Fruit fly (Drosophila melanogaster): ENCODE results near the gene CG12480.

Gene CG12480

dm6 chrX:14218045-14218483 lies 48.7 kb downstream of the CG12480 start (continued):
- TF ChIP-seq CG17361 (GFP tag; IDR thresholded peaks at IDR 0.05) (peak; percentile 92), sc (optimal IDR thresholded peaks at IDR 0.05) (no peak), sc (GFP tag; optimal IDR thresholded peaks at IDR 0.05) (peak; percentile 67), toy (GFP tag; IDR thresholded peaks at IDR 0.05) (peak; percentile 69), E2f2 (GFP tag; IDR thresholded peaks at IDR 0.05) (peak; percentile 61), tap (tag; optimal IDR thresholded peaks at IDR 0.05) (peak; percentile 86), gfzf (GFP tag; optimal IDR thresholded peaks at IDR 0.05) (no peak), CG9876 (GFP tag; optimal IDR thresholded peaks at IDR 0.05) (peak; percentile 36), Dad (GFP tag; optimal IDR thresholded peaks at IDR 0.05) (peak; percentile 52), cg (GFP tag; optimal IDR thresholded peaks at IDR 0.05) (no peak), sr (GFP tag; IDR thresholded peaks at IDR 0.05) (no peak), CG42726 (GFP tag; IDR thresholded peaks at IDR 0.05; ENCODE audit: partially characterized antibody) (no peak), HLH54F (GFP tag; optimal IDR thresholded peaks at IDR 0.05) (peak; percentile 65), CG17568 (GFP tag; optimal IDR thresholded peaks at IDR 0.05) (peak; percentile 69), CHES-1-like (GFP tag; optimal IDR thresholded peaks at IDR 0.05) (peak; percentile 42), CG10959 (GFP tag; IDR thresholded peaks at IDR 0.05) (peak; percentile 76), BEAF-32 (GFP tag; optimal IDR thresholded peaks at IDR 0.05) (no peak), Hmr (GFP tag; optimal IDR thresholded peaks at IDR 0.05) (peak; percentile 92), Mrtf (GFP tag; IDR thresholded peaks at IDR 0.05) (peak; percentile 78), crp (GFP tag; optimal IDR thresholded peaks at IDR 0.05) (peak in 1 of 2 experiments; percentile 57), org-1 (GFP tag; optimal IDR thresholded peaks at IDR 0.05) (peak; percentile 84), vvl (GFP tag; IDR thresholded peaks at IDR 0.05) (peak; percentile 94), gem (tag; optimal IDR thresholded peaks at IDR 0.05) (peak; percentile 95), CoRest (tag; optimal IDR thresholded peaks at IDR 0.05) (peak; percentile 90), CG6791 (GFP tag; IDR thresholded peaks at IDR 0.05; ENCODE audit: partially characterized antibody) (no peak), dmrt99B (tag; optimal IDR thresholded peaks at IDR 0.05) (peak; percentile 92), B-H2 (GFP tag; optimal IDR thresholded peaks at IDR 0.05) (peak; percentile 0), CG17912 (GFP tag; optimal IDR thresholded peaks at IDR 0.05) (no peak), Camta (GFP tag; optimal IDR thresholded peaks at IDR 0.05) (peak; percentile 75), Ets65A (GFP tag) (peak; percentile 88), crc (GFP tag; optimal IDR thresholded peaks at IDR 0.05) (peak; percentile 69), Sox102F (GFP tag; optimal IDR thresholded peaks at IDR 0.05) (peak; percentile 92), cato (GFP tag; optimal IDR thresholded peaks at IDR 0.05; ENCODE audit: borderline replicate concordance) (peak; percentile 55), CG11093 (GFP tag; IDR thresholded peaks at IDR 0.05) (peak; percentile 70; the same call in 2 of the 3 replicates), CG6683 (GFP tag; optimal IDR thresholded peaks at IDR 0.05) (peak; percentile 79), Mes4 (GFP tag; optimal IDR thresholded peaks at IDR 0.05) (peak; percentile 55), her (GFP tag; optimal IDR thresholded peaks at IDR 0.05) (no peak), CG17328 (GFP tag; IDR thresholded peaks at IDR 0.05) (peak; percentile 91), trem (tag; optimal IDR thresholded peaks at IDR 0.05) (peak; percentile 82), MBD-R2 (GFP tag; IDR thresholded peaks at IDR 0.05) (peak; percentile 61; the same call in 1 of the 2 replicates), Nf-YC (tag; optimal IDR thresholded peaks at IDR 0.05) (peak; percentile 61), CG8388 (GFP tag; optimal IDR thresholded peaks at IDR 0.05) (peak; percentile 89), knrl (GFP tag; IDR thresholded peaks at IDR 0.05; ENCODE audit: partially characterized antibody) (no peak), CG7786 (GFP tag; optimal IDR thresholded peaks at IDR 0.05) (peak; percentile 59), CG14965 (GFP tag; optimal IDR thresholded peaks at IDR 0.05; ENCODE audit: borderline replicate concordance) (no peak), chif (GFP tag; optimal IDR thresholded peaks at IDR 0.05) (peak; percentile 73 to 81), stwl (tag; optimal IDR thresholded peaks at IDR 0.05) (peak; percentile 6), shn (GFP tag; optimal IDR thresholded peaks at IDR 0.05) (no peak), abd-A (tag; optimal IDR thresholded peaks at IDR 0.05) (no peak), cad (GFP tag; optimal IDR thresholded peaks at IDR 0.05) (no peak)
